Worm (Caenorhabditis elegans) whole organism, L3 larva: ENCODE results near the gene Y54G11A.3.

Source experiments
- aly-2 ChIP-seq: fragments of 150-350 bp; optimal IDR thresholded peaks from 2 replicates; lab custom pipeline; 2014; ENCODE audit warnings: missing biosample characterization, missing genetic modification characterization
- ama-1 ChIP-seq: fragments of 150-350 bp; optimal IDR thresholded peaks from 2 replicates; lab custom pipeline; 2018
- elt-1 ChIP-seq: fragments of 150-350 bp; optimal IDR thresholded peaks from 2 replicates; lab custom pipeline; 2014; ENCODE audit warnings: missing biosample characterization, missing genetic modification characterization
- fkh-10 ChIP-seq: sonication (generic microtip); optimal IDR thresholded peaks from 2 replicates; lab custom pipeline; 2017; ENCODE audit warnings: missing biosample characterization, missing genetic modification reagents, missing genetic modification characterization
- lin-39 ChIP-seq: fragments of 150-350 bp; optimal IDR thresholded peaks from 2 replicates; lab custom pipeline; 2018; ENCODE audit warnings: missing biosample characterization, missing genetic modification reagents, missing genetic modification characterization
- nhr-11 ChIP-seq: fragments of 150-350 bp; optimal IDR thresholded peaks from 2 replicates; lab custom pipeline; 2014; ENCODE audit warnings: missing biosample characterization, missing genetic modification characterization
- nhr-12 ChIP-seq: fragments of 150-350 bp; optimal IDR thresholded peaks from 2 replicates; lab custom pipeline; 2014; ENCODE audit warnings: missing biosample characterization, missing genetic modification characterization
- nhr-67 ChIP-seq: fragments of 150-350 bp; optimal IDR thresholded peaks from 2 replicates; lab custom pipeline; 2014; ENCODE audit warnings: missing biosample characterization, missing genetic modification characterization
- pha-4 ChIP-seq: fragments of 150-350 bp; optimal IDR thresholded peaks from 2 replicates; lab custom pipeline; 2014; ENCODE audit warnings: missing biosample characterization, missing genetic modification reagents, missing genetic modification characterization
- snpc-4 ChIP-seq: fragments of 150-350 bp; optimal IDR thresholded peaks from 2 replicates; lab custom pipeline; 2014; ENCODE audit warnings: missing biosample characterization, missing genetic modification characterization
- tbx-2 ChIP-seq: sonication (generic microtip); optimal IDR thresholded peaks from 2 replicates; lab custom pipeline; 2016; ENCODE audit warnings: mild to moderate bottlenecking, missing genetic modification characterization, missing compliant biosample characterization
- unc-62 ChIP-seq: fragments of 150-350 bp; sonication (generic microtip); optimal IDR thresholded peaks from 4 replicates; lab custom pipeline; 2014; ENCODE audit warnings: missing biosample characterization, missing genetic modification reagents, missing genetic modification characterization

DNA sequence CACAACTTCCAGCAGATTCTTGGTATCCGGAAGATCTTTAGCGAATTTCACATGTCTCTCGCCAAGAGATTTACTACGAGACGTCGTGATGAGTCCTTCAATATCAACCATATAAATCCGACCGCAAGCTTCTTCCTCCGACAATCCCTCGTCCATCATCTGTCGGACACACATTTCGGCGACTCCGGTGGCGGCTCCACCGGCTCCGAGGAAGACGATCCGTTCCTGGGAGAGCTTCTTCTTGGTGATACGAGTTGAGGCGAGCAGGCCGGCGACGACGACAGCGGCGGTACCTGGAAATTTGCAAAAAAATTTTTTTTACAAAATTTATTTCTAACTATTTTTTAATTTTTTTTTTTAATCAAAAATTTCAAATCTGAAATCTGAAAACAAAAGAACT is 46.3 kb upstream of the Y54G11A.3 start:
- TF ChIP-seq lin-39 (tag; lab: Kevin White, UChicago) = no peak
- TF ChIP-seq nhr-67 (tag; lab: Kevin White, UChicago) = no peak
- no peak for TF ChIP-seq nhr-12 (tag; lab: Kevin White, UChicago)
- TF ChIP-seq elt-1 (tag; lab: Kevin White, UChicago) = no peak
- no peak for TF ChIP-seq ama-1 (lab: Kevin White, UChicago)
- no peak for TF ChIP-seq fkh-10 (GFP tag; lab: Kevin White, UChicago)
- TF ChIP-seq unc-62 (GFP tag; lab: Kevin White, UChicago) = no peak
- no peak for TF ChIP-seq nhr-11 (tag; lab: Kevin White, UChicago)
- TF ChIP-seq snpc-4 (tag; lab: Kevin White, UChicago) = no peak
- no peak for TF ChIP-seq pha-4
- no peak for TF ChIP-seq tbx-2 (tag; lab: Kevin White, UChicago)
- no peak for TF ChIP-seq aly-2
